Fruit fly (Drosophila melanogaster) Kc167 (cell line): ENCODE measurements around the gene dec.

Experiments used
- Myc ChIP-seq: fragments of >200 bp; optimal IDR thresholded peaks from 2 replicates; lab custom pipeline; 2017; ENCODE audit warnings: missing external identifiers
- Sin3A ChIP-seq: fragments of >200 bp; optimal IDR thresholded peaks from 2 replicates; lab custom pipeline; 2018; ENCODE audit warnings: missing external identifiers
- h ChIP-seq: fragments of >200 bp; optimal IDR thresholded peaks from 3 replicates; lab custom pipeline; 2018; ENCODE audit warnings: missing external identifiers
- insv ChIP-seq: fragments of >200 bp; optimal IDR thresholded peaks from 3 replicates; lab custom pipeline; 2018; ENCODE audit warnings: missing external identifiers
- psq ChIP-seq: fragments of >200 bp; optimal IDR thresholded peaks from 2 replicates; lab custom pipeline; 2017; ENCODE audit warnings: missing external identifiers

DNA sequence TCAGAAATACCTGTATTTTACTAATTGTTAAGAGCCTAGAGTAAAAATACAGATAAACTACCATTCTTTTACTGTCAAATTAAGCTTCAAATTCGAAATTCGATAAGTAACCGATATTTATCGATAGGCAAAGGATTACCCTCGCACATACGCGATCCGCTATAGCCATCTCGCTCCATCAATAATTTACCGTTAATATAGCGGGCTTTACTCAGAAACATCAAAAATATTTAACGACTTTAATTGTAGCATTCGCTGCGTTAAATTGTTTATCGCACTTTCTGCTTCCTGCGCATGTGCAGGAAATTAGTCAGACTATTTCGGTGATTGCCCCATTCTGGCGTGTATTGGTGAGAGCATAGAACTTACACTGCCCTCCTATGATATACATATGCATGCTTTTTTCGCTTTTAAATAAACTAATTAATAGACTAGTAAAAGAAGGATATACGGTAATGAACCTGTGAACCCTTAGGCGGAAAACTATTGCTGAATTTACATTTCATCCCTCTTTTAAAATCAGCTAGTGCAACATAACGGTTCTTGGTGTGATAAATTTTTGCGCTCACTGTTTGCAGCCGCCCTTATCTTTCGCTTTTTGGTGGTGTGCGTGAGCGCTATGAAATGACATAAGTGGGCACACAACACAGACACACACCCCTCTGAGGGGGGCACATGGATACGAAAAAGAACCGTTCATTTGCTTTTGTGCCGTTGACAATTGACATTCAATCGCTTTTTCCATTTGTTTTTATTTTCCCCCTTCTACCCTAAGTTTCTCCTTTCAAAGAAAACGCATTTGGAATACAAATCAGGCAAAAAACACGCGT, 35.4 kb upstream of the dec start, which contains the start of the genes dpr14 and spidey:
- TF ChIP-seq Myc (lab: Kevin White, UChicago) (no peak), psq (lab: Kevin White, UChicago) (no peak), Sin3A (no peak), insv (lab: Kevin White, UChicago) (no peak), h (lab: Kevin White, UChicago) (no peak)
